Worm (Caenorhabditis elegans): Measurements from ENCODE around the gene F28A10.8.

The F28A10.8 gene

ce11 chrII:812917-813316 is 25.4 kb downstream of the F28A10.8 start, which contains the start of gene F46F5.5:
Gene F46F5.5, minus strand, starts transcription at chrII:813017.
- no peak for TF ChIP-seq daf-12 (tag; optimal IDR thresholded peaks at IDR 0.05)

- TF ChIP-seq pqm-1 (tag; optimal IDR thresholded peaks at IDR 0.05) (no peak), madf-9 (GFP tag; conservative IDR thresholded peaks at IDR 0.05) (no peak), F10B5.3 (tag; optimal IDR thresholded peaks at IDR 0.05) (no peak), ceh-20 (GFP tag; IDR thresholded peaks at IDR 0.05) (no peak), attf-4 (tag; optimal IDR thresholded peaks at IDR 0.05) (no peak), cey-2 (tag; optimal IDR thresholded peaks at IDR 0.05; ENCODE audit: borderline replicate concordance, insufficient read depth) (no peak)
Measured at ce11 chrII:808457-808856, 29.9 kb downstream of the F28A10.8 start, which contains the start of gene F46F5.11. Gene F46F5.11, plus strand, starts transcription at chrII:808757.

ce11 chrII:803009-803408 is 35.3 kb downstream of the F28A10.8 start, which contains the start of gene F46F5.13:
Gene F46F5.13, plus strand, starts transcription at chrII:803309.
- TF ChIP-seq nhr-25 (tag; optimal IDR thresholded peaks at IDR 0.05; ENCODE audit: borderline replicate concordance, insufficient read depth) (no peak), mep-1 (tag; optimal IDR thresholded peaks at IDR 0.05) (no peak), set-16 (GFP tag; IDR thresholded peaks at IDR 0.05) (no peak), jun-1 (tag; optimal IDR thresholded peaks at IDR 0.05) (no peak), lin-38 (GFP tag; IDR thresholded peaks at IDR 0.05) (no peak), mxl-3 (GFP tag; optimal IDR thresholded peaks at IDR 0.05) (no peak), php-3 (GFP tag; IDR thresholded peaks at IDR 0.05) (no peak), madf-5 (GFP tag; IDR thresholded peaks at IDR 0.05) (no peak), zfp-2 (tag; optimal IDR thresholded peaks at IDR 0.05) (no peak), F10B5.3 (tag; optimal IDR thresholded peaks at IDR 0.05) (no peak)

- no peak for TF ChIP-seq lin-29 (GFP tag; IDR thresholded peaks at IDR 0.05)
- no peak for TF ChIP-seq D1046.2 (GFP tag; IDR thresholded peaks at IDR 0.05)
- no peak for TF ChIP-seq F44E2.7 (GFP tag; IDR thresholded peaks at IDR 0.05)
- no peak for TF ChIP-seq tra-1 (GFP tag; IDR thresholded peaks at IDR 0.05)
- no peak for TF ChIP-seq F26F4.8 (GFP tag; conservative IDR thresholded peaks at IDR 0.05)
- TF ChIP-seq lsy-2 (tag; optimal IDR thresholded peaks at IDR 0.05) = no peak
- TF ChIP-seq nhr-111 (GFP tag; optimal IDR thresholded peaks at IDR 0.05) = no peak
- TF ChIP-seq nhr-25 (tag; optimal IDR thresholded peaks at IDR 0.05; ENCODE audit: borderline replicate concordance, insufficient read depth) = no peak
- TF ChIP-seq daf-16 (GFP tag; optimal IDR thresholded peaks at IDR 0.05) = no peak
- TF ChIP-seq daf-16 (tag; optimal IDR thresholded peaks at IDR 0.05) = no peak
- no peak for TF ChIP-seq nhr-237 (tag; optimal IDR thresholded peaks at IDR 0.05)
- TF ChIP-seq mxl-2 (GFP tag; conservative IDR thresholded peaks at IDR 0.05) = no peak
- no peak for TF ChIP-seq lin-38 (GFP tag; IDR thresholded peaks at IDR 0.05)
- no peak for TF ChIP-seq ztf-7 (tag; optimal IDR thresholded peaks at IDR 0.05)
Measured at ce11 chrII:799700-800099, 38.6 kb downstream of the F28A10.8 start, which contains the start of gene F46F5.14. Gene F46F5.14, plus strand, starts transcription at chrII:800000.

ce11 chrII:797445-797844 is 40.9 kb downstream of the F28A10.8 start:
- TF ChIP-seq aha-1 (tag) (peak; percentile 91), attf-4 (tag; optimal IDR thresholded peaks at IDR 0.05) (no peak)

- TF ChIP-seq unc-62 (GFP tag; optimal IDR thresholded peaks at IDR 0.05 in 1 of 2) (peak in 1 of 2 experiments; percentile 93), unc-62 (tag; optimal IDR thresholded peaks at IDR 0.05) (no peak), skn-1 (tag; optimal IDR thresholded peaks at IDR 0.05) (no peak)
Measured at ce11 chrII:796916-797315, 41.4 kb downstream of the F28A10.8 start.

All from whole organism, L4 larva.